Worm (Caenorhabditis elegans) whole organism, young adult: Measurements from ENCODE around the gene srz-71.

Experiments
- aptf-3 ChIP-seq: fragments of 200-800 bp; sonication (Bioruptor generic); IDR thresholded peaks from 2 replicates; pipeline ENCODE4 v1.3.6; 2022; ENCODE audit warnings: missing genetic modification characterization, missing compliant biosample characterization
- cebp-1 ChIP-seq, 2 experiments: fragments of 200-800 bp in 1 of 2; sonication (Bioruptor generic) in 1 of 2; sonication (generic microtip) in 1 of 2; IDR thresholded peaks in 1 of 2; optimal IDR thresholded peaks in 1 of 2; 2 replicates each; pipeline versions ENCODE4 v1.3.6 to Lab custom; 2017 to 2022; ENCODE audit warnings: missing compliant biosample characterization in 2 of 2, missing genetic modification characterization in 2 of 2, mild to moderate bottlenecking in 1 of 2, missing genetic modification reagents in 1 of 2, moderate library complexity in 1 of 2
- gei-17 ChIP-seq: fragments of 200-800 bp; sonication (Bioruptor generic); optimal IDR thresholded peaks from 2 replicates; lab custom pipeline; 2018; ENCODE audit warnings: mild to moderate bottlenecking, missing genetic modification characterization, missing compliant biosample characterization
- him-1 ChIP-seq: sonication (generic microtip); optimal IDR thresholded peaks from 2 replicates; lab custom pipeline; 2016; ENCODE audit warnings: missing genotype, missing genetic modification reagents, missing genetic modification characterization, missing compliant biosample characterization
- let-607 ChIP-seq, 2 experiments: fragments of 200-800 bp in 1 of 2; sonication (Bioruptor generic) in 1 of 2; sonication (generic microtip) in 1 of 2; optimal IDR thresholded peaks; 2 replicates each; lab custom pipeline; 2016 to 2018; ENCODE audit warnings: mild to moderate bottlenecking in 2 of 2, missing compliant biosample characterization in 2 of 2, missing genetic modification characterization in 2 of 2, moderate library complexity in 2 of 2, missing genotype in 1 of 2
- lin-26 ChIP-seq: fragments of 200-800 bp; sonication (Bioruptor generic); IDR thresholded peaks from 2 replicates; pipeline ENCODE4 v1.3.6; 2022; ENCODE audit warnings: missing genetic modification reagents, missing genetic modification characterization, missing compliant biosample characterization
- nfya-1 ChIP-seq: sonication (generic microtip); optimal IDR thresholded peaks from 2 replicates; lab custom pipeline; 2017; ENCODE audit warnings: antibody characterized with exemption, missing compliant biosample characterization, missing genetic modification characterization, borderline replicate concordance; ENCODE audit not compliant: insufficient read depth
- nfyb-1 ChIP-seq: fragments of 200-800 bp; sonication (Bioruptor generic); IDR thresholded peaks from 2 replicates; pipeline ENCODE4 v1.3.6; 2022; ENCODE audit warnings: missing genetic modification reagents, missing genetic modification characterization, missing compliant biosample characterization
- sptf-2 ChIP-seq: fragments of 200-800 bp; sonication (Bioruptor generic); optimal IDR thresholded peaks from 2 replicates; lab custom pipeline; 2018; ENCODE audit warnings: mild to moderate bottlenecking, missing genetic modification characterization, missing compliant biosample characterization
- tlf-1 ChIP-seq: fragments of 200-800 bp; sonication (Bioruptor generic); optimal IDR thresholded peaks from 2 replicates; lab custom pipeline; 2018; ENCODE audit warnings: mild to moderate bottlenecking, missing genetic modification characterization, missing compliant biosample characterization
- unc-130 ChIP-seq: sonication (generic microtip); optimal IDR thresholded peaks from 2 replicates; lab custom pipeline; 2016; ENCODE audit warnings: missing genetic modification reagents, missing genetic modification characterization, missing compliant biosample characterization
- ztf-25 ChIP-seq: fragments of 200-800 bp; sonication (Bioruptor generic); IDR thresholded peaks from 2 replicates; pipeline ENCODE4 v1.3.6; 2022; ENCODE audit warnings: missing genetic modification reagents, missing genetic modification characterization, missing compliant biosample characterization

DNA sequence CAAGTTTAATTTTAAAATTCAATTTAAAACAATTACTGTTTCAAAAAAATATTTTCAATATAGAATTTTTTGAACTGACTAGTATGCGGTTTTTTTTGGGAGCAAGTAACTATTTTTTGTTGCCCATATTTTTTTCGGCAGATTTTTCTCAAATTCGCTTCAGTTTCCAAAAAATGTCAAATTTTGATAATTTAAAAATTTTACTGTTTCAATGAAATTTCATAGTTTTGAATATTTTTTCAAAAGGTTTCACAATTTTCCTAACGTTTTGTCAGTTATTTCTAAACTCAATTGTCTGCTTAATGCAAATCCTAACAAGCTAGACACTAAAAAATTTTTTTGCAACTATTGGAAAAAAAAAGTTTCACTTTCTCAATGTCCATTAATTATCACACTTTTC is 48.3 kb downstream of the srz-71 start:
- no peak for TF ChIP-seq tlf-1 (GFP tag; lab: Kevin White, UChicago)
- TF ChIP-seq unc-130 (GFP tag; lab: Kevin White, UChicago), result no peak
- no peak for TF ChIP-seq lin-26
- TF ChIP-seq ztf-25 (GFP tag; lab: Robert Waterston, UW), result no peak
- no peak for TF ChIP-seq nfyb-1 (GFP tag; lab: Robert Waterston, UW)
- no peak for TF ChIP-seq aptf-3 (GFP tag; lab: Robert Waterston, UW)
- no peak for TF ChIP-seq nfya-1 (tag; lab: Kevin White, UChicago)
- no peak for TF ChIP-seq sptf-2 (GFP tag; lab: Kevin White, UChicago)
- no peak for TF ChIP-seq gei-17 (GFP tag; lab: Kevin White, UChicago)
- TF ChIP-seq him-1 (tag; lab: Kevin White, UChicago), result no peak
- TF ChIP-seq let-607 (tag; optimal IDR thresholded peaks at IDR 0.05; lab: Kevin White, UChicago), result no peak
- TF ChIP-seq cebp-1 (GFP tag; IDR thresholded peaks at IDR 0.05; lab: Robert Waterston, UW), result no peak
- TF ChIP-seq cebp-1 (tag; optimal IDR thresholded peaks at IDR 0.05; lab: Kevin White, UChicago), result no peak
